Fruit fly (Drosophila melanogaster): Measurements from ENCODE around the gene retinin.
A peak's percentile ranks its signal among the peaks of the same experiment; 100 is the strongest.

retinin gene

DNA sequence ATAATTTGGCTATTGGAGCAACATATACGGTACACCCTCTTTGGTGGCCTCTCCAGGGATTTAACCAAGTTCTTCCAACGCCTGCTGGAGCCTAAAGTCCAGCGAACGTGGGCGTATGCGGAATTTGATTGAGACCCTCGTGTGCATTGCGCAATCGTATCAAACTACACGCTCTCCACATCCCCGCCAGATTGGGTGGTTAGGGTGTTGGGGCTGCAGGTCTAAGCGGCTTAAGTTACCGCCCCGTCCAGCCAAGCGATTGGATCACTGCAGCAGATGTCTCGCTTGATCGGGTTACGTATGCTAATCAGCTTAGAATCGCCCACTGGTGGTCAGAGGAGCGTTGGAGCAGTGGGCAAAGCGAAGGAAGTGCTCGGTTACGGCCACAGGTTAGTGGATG, 993 bp upstream of the retinin start, which contains the start of gene CG33060:
Gene CG33060 (plus strand): TSS at position 301 of the 400 bp plus-strand sequence.
- no peak for TF ChIP-seq dmrt93B (GFP tag; optimal IDR thresholded peaks at IDR 0.05)
- no peak for TF ChIP-seq usp (GFP tag; optimal IDR thresholded peaks at IDR 0.05)
- TF ChIP-seq N (GFP tag; optimal IDR thresholded peaks at IDR 0.05), result no peak
- no peak for TF ChIP-seq jim (GFP tag; optimal IDR thresholded peaks at IDR 0.05)
- no peak for TF ChIP-seq sv (GFP tag; optimal IDR thresholded peaks at IDR 0.05)

DNA sequence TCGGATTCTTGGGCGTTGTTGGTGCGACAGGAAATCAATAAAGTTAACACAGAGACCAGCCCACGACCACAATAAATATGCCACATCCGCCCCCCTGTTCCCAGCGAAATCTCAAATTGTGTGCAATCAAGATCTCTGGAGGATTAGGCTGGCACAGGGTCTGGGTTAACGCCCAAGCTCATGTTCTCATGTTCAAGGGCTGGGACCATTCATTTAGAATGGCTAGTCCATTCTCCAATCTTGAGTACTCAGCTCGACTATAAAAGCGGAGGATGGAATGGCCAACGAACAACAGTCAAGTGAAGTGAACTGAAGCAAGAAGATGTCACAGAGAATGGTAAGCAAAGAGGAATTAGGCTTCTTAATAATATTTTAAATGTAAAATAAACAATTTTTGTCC, 1.3 kb downstream of the retinin start, which contains the start of gene CG13056:
Gene CG13056 (plus strand): TSS at position 301 of the 400 bp plus-strand sequence.
- TF ChIP-seq sage (GFP tag; optimal IDR thresholded peaks at IDR 0.05), result no peak

DNA sequence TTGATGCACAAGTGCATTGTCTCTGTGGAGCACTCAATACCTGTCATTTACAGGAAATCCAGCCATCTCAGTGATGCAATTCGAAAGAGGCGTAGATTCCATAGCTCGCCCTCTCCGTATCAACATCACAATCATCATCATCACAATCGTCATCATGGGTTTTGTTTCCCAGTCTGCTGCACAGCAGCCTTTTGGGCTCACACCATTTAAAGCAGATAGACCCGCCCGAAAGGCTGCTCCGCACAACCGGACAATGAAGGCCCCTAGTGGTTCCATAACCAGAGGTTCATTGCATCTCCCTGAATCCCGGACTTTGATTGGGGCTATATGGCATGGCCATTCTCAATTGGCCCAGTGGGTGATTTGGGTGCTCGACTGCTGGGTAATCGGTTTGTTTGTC, 3.1 kb downstream of the retinin start:
- no peak for TF ChIP-seq jim (GFP tag; optimal IDR thresholded peaks at IDR 0.05)
- no peak for TF ChIP-seq pan (optimal IDR thresholded peaks at IDR 0.05)
- no peak for TF ChIP-seq tai (GFP tag; optimal IDR thresholded peaks at IDR 0.05)
- TF ChIP-seq Hnf4 (GFP tag; optimal IDR thresholded peaks at IDR 0.05), result no peak
- no peak for TF ChIP-seq lola (GFP tag; optimal IDR thresholded peaks at IDR 0.05)
- no peak for TF ChIP-seq CG32264 (GFP tag; optimal IDR thresholded peaks at IDR 0.05)
- TF ChIP-seq CrebA (GFP tag; optimal IDR thresholded peaks at IDR 0.05; ENCODE audit: borderline replicate concordance), result no peak
- TF ChIP-seq woc (GFP tag; optimal IDR thresholded peaks at IDR 0.05), result no peak
- no peak for TF ChIP-seq psq (GFP tag; optimal IDR thresholded peaks at IDR 0.05)
- TF ChIP-seq Myc (optimal IDR thresholded peaks at IDR 0.05), result peak; percentile 80
- peak; percentile 58 for TF ChIP-seq Vsx2 (GFP tag; optimal IDR thresholded peaks at IDR 0.05; ENCODE audit: partially characterized antibody)
- TF ChIP-seq Dif (GFP tag; optimal IDR thresholded peaks at IDR 0.05; ENCODE audit: partially characterized antibody), result peak; percentile 39
- peak; percentile 79 for TF ChIP-seq N (GFP tag; optimal IDR thresholded peaks at IDR 0.05)

DNA sequence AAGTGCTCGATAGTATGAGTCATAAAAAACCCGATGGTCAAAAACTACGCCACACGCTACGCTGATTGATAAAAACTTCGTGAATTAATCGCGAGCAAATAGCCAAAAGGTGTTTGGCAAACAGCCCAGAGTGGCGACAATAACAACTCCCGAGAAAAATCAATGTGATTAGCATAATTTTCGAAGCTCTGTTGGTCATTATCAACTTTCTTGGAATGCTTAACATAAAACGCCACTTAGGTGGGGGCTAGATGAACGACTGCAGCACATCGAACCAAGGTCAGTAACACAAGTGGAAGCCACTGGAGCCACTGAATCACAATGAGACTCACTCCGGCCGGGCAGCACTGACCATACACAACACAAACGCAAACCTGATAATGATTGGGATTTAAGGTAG, 6.0 kb downstream of the retinin start:
- no peak for TF ChIP-seq ey (GFP tag; optimal IDR thresholded peaks at IDR 0.05)
- no peak for TF ChIP-seq rgr (GFP tag; optimal IDR thresholded peaks at IDR 0.05)
- no peak for TF ChIP-seq CG9705 (GFP tag; optimal IDR thresholded peaks at IDR 0.05)
- TF ChIP-seq Abd-B (GFP tag; optimal IDR thresholded peaks at IDR 0.05), result no peak
- TF ChIP-seq Rel (GFP tag; optimal IDR thresholded peaks at IDR 0.05), result no peak
- TF ChIP-seq Rel (tag; optimal IDR thresholded peaks at IDR 0.05), result no peak
- TF ChIP-seq fru (GFP tag; optimal IDR thresholded peaks at IDR 0.05), result no peak
- no peak for TF ChIP-seq OdsH (GFP tag; optimal IDR thresholded peaks at IDR 0.05)
- no peak for TF ChIP-seq brk (GFP tag; optimal IDR thresholded peaks at IDR 0.05)

DNA sequence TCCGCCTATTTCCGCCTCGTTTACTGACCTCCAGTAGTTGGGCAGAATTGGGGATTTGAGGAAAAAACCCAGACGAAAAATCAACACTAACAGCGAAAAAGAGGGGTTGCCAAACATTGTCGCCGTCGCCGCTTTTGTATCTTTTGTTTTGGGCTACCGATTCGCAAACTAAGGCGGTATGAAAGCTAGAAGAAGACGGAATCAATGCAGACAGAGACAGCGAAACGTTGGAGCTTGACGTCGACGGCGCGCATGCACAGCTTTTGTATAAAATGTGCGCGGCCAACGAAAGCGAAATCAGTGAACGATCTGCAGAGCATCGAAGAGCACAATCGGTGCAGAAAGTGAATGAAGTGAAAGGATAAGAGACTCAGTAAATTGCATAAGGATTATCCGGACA, 7.0 kb downstream of the retinin start, which contains the start of gene CG4998:
Gene CG4998 (plus strand): TSS at position 301 of the 400 bp plus-strand sequence.
- TF ChIP-seq Abd-B (GFP tag; optimal IDR thresholded peaks at IDR 0.05) (no peak), rgr (GFP tag; optimal IDR thresholded peaks at IDR 0.05) (no peak), lola (GFP tag; optimal IDR thresholded peaks at IDR 0.05) (no peak), Rel (GFP tag; optimal IDR thresholded peaks at IDR 0.05) (no peak), Rel (tag; optimal IDR thresholded peaks at IDR 0.05) (no peak), dmrt93B (GFP tag; optimal IDR thresholded peaks at IDR 0.05) (no peak), Jra (GFP tag; optimal IDR thresholded peaks at IDR 0.05) (no peak), woc (GFP tag; optimal IDR thresholded peaks at IDR 0.05) (no peak), Dif (GFP tag; optimal IDR thresholded peaks at IDR 0.05; ENCODE audit: partially characterized antibody) (no peak), dsf (GFP tag; optimal IDR thresholded peaks at IDR 0.05; ENCODE audit: borderline replicate concordance) (no peak), N (GFP tag; optimal IDR thresholded peaks at IDR 0.05) (no peak), Hr78 (GFP tag; optimal IDR thresholded peaks at IDR 0.05) (no peak)

DNA sequence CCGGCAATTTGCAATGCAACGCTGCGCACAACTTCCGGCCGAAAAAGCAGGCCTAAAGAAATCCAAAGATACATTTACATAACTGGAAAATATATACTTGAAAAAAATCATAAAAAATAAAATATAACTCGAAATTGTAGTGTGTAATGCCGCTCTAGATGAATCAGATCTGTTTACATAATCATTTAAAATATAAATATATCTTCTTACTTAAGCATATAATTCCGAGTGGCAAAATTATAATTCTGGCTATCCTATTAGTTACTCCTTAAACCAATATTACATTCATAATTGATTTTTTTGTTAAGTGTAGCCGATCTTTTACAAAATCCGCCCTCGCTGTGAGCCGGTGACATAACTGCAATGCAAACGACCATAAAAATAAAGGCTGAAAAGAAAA, 7.7 kb downstream of the retinin start:
- no peak for TF ChIP-seq psq (GFP tag; optimal IDR thresholded peaks at IDR 0.05)
- no peak for TF ChIP-seq dl (GFP tag; optimal IDR thresholded peaks at IDR 0.05; ENCODE audit: insufficient read depth in 1 of 2, partially characterized antibody in 2 of 2)
- no peak for TF ChIP-seq Dfd (GFP tag; optimal IDR thresholded peaks at IDR 0.05)
- TF ChIP-seq Jra (GFP tag; optimal IDR thresholded peaks at IDR 0.05), result no peak
- no peak for TF ChIP-seq Hr78 (GFP tag; optimal IDR thresholded peaks at IDR 0.05)
- TF ChIP-seq Myc (optimal IDR thresholded peaks at IDR 0.05), result no peak
- no peak for TF ChIP-seq foxo (GFP tag; optimal IDR thresholded peaks at IDR 0.05)
- no peak for TF ChIP-seq CrebA (GFP tag; optimal IDR thresholded peaks at IDR 0.05; ENCODE audit: borderline replicate concordance)
- no peak for TF ChIP-seq dmrt93B (GFP tag; optimal IDR thresholded peaks at IDR 0.05)
- TF ChIP-seq ey (GFP tag; optimal IDR thresholded peaks at IDR 0.05), result no peak
- TF ChIP-seq h (GFP tag; optimal IDR thresholded peaks at IDR 0.05), result no peak
- TF ChIP-seq jim (GFP tag; optimal IDR thresholded peaks at IDR 0.05), result no peak
- TF ChIP-seq sage (GFP tag; optimal IDR thresholded peaks at IDR 0.05), result no peak
- TF ChIP-seq OdsH (GFP tag; optimal IDR thresholded peaks at IDR 0.05), result no peak
